Fruit fly (Drosophila melanogaster) whole organism, pupa: ENCODE results near the gene Sgsh.

Experiments used
- CG10348 ChIP-seq: fragments of 200-800 bp; sonication (Bioruptor generic); IDR thresholded peaks from 2 replicates; pipeline ENCODE4 v1.3.6; 2022; ENCODE audit warnings: missing biosample characterization, missing genetic modification characterization
- CG12605 ChIP-seq: fragments of 200-800 bp; sonication (Bioruptor generic); IDR thresholded peaks from 2 replicates; pipeline ENCODE4 v1.3.6; 2022; ENCODE audit warnings: missing biosample characterization, missing genetic modification characterization
- CG34367 ChIP-seq: fragments of 200-800 bp; sonication (Bioruptor generic); optimal IDR thresholded peaks from 2 replicates; lab custom pipeline; 2018; ENCODE audit warnings: missing biosample characterization, mild to moderate bottlenecking, missing genetic modification characterization
- CG4496 ChIP-seq: fragments of 200-800 bp; sonication (Bioruptor generic); IDR thresholded peaks from 3 replicates; pipeline ENCODE4 v1.3.6; 2022; ENCODE audit warnings: missing biosample characterization, missing genetic modification characterization
- CG8301 ChIP-seq: fragments of 200-800 bp; sonication (Bioruptor generic); optimal IDR thresholded peaks from 2 replicates; lab custom pipeline; 2018; ENCODE audit warnings: missing biosample characterization, mild to moderate bottlenecking, missing genetic modification characterization
- Pif1A ChIP-seq: fragments of 200-800 bp; sonication (Bioruptor generic); optimal IDR thresholded peaks from 3 replicates; lab custom pipeline; 2016; ENCODE audit warnings: missing biosample characterization, missing genetic modification characterization
- Snoo ChIP-seq: fragments of 200-800 bp; sonication (Bioruptor generic); optimal IDR thresholded peaks from 3 replicates; lab custom pipeline; 2017; ENCODE audit warnings: missing biosample characterization, mild to moderate bottlenecking, missing genetic modification characterization, inconsistent platforms
- fd96Ca ChIP-seq: fragments of 200-800 bp; sonication (Bioruptor generic); IDR thresholded peaks from 3 replicates; pipeline ENCODE4 v1.3.6; 2022; ENCODE audit warnings: missing biosample characterization, missing genetic modification characterization
- gl ChIP-seq: fragments of 200-800 bp; sonication (Bioruptor generic); optimal IDR thresholded peaks from 2 replicates; lab custom pipeline; 2018; ENCODE audit warnings: missing biosample characterization, mild to moderate bottlenecking, missing genetic modification characterization
- rn ChIP-seq: fragments of 200-800 bp; sonication (Bioruptor generic); IDR thresholded peaks from 2 replicates; pipeline ENCODE4 v1.3.6; 2022; ENCODE audit warnings: missing biosample characterization, missing genetic modification characterization

DNA sequence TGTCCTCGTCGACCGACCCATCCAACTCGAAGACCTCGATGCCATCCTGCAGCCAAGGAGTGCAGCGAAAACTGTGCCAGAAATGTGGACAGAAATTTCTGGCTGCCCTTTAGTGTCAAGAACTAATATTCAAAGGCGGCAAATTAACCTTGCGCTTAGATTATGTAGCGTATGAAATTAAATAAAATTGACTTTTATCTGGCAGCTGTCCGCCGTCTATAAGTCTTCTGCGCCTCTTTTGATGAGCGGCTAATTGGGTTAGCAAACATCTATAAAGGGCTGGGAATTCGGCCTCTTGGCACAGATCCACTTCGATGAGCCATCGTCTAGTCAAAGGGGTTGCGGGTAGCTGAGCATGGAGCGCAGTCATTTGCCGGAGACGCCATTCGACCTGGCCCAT is 13.6 kb downstream of the Sgsh start, which contains the start of gene Rh2:
- TF ChIP-seq CG4496 (GFP tag; lab: Robert Waterston, UW) (no peak), Snoo (tag; lab: Kevin White, UChicago) (no peak), fd96Ca (GFP tag; lab: Robert Waterston, UW) (no peak), CG12605 (no peak), rn (GFP tag; lab: Robert Waterston, UW) (no peak), gl (tag; lab: Kevin White, UChicago) (no peak), CG8301 (tag; lab: Kevin White, UChicago) (no peak), CG34367 (tag; lab: Kevin White, UChicago) (no peak), Pif1A (GFP tag; lab: Kevin White, UChicago) (no peak), CG10348 (GFP tag; lab: Robert Waterston, UW) (no peak)
